Fruit fly (Drosophila melanogaster) whole organism, embryonic: ENCODE data around the gene Tnpo.
A peak's percentile ranks its signal among the peaks of the same experiment; 100 is the strongest.

Source experiments
- Atf6 ChIP-seq: fragments of 200-800 bp; sonication (Bioruptor generic); IDR thresholded peaks from 2 replicates; pipeline ENCODE4 v1.3.6; 2022; ENCODE audit warnings: missing biosample characterization, missing genetic modification characterization
- Bdp1 ChIP-seq: fragments of 200-800 bp; sonication (Bioruptor generic); optimal IDR thresholded peaks from 3 replicates; lab custom pipeline; 2016; ENCODE audit warnings: missing biosample characterization, missing genetic modification characterization
- Bgb ChIP-seq: fragments of 200-800 bp; sonication (Bioruptor generic); IDR thresholded peaks from 2 replicates; pipeline ENCODE4 v1.3.6; 2022; ENCODE audit warnings: missing biosample characterization, missing genetic modification characterization; ENCODE audit not compliant: partially characterized antibody
- C15 ChIP-seq: fragments of 200-800 bp; sonication (Bioruptor generic); IDR thresholded peaks from 3 replicates; pipeline ENCODE4 v1.3.6; 2022; ENCODE audit warnings: missing biosample characterization, missing genetic modification characterization
- CG10147 ChIP-seq: fragments of 200-800 bp; sonication (Bioruptor generic); optimal IDR thresholded peaks from 2 replicates; lab custom pipeline; 2019; ENCODE audit warnings: missing biosample characterization, mild to moderate bottlenecking, missing genetic modification characterization, moderate library complexity
- CG11560 ChIP-seq: fragments of 200-800 bp; sonication (Bioruptor generic); IDR thresholded peaks from 3 replicates; pipeline ENCODE4 v1.3.6; 2022; ENCODE audit warnings: missing biosample characterization, missing genetic modification characterization
- CG12299 ChIP-seq: fragments of 200-800 bp; sonication (Bioruptor generic); optimal IDR thresholded peaks from 2 replicates; lab custom pipeline; 2018; ENCODE audit warnings: missing biosample characterization, mild to moderate bottlenecking, missing genetic modification characterization
- CG1233 ChIP-seq: fragments of 200-800 bp; sonication (Bioruptor generic); optimal IDR thresholded peaks from 4 replicates; lab custom pipeline; 2018; ENCODE audit warnings: missing biosample characterization, mild to moderate bottlenecking, missing genetic modification characterization
- CG12942 ChIP-seq: fragments of 200-800 bp; sonication (Bioruptor generic); optimal IDR thresholded peaks from 3 replicates; lab custom pipeline; 2016; ENCODE audit warnings: missing biosample characterization, missing genetic modification characterization
- CG13123 ChIP-seq: fragments of 200-800 bp; sonication (Bioruptor generic); optimal IDR thresholded peaks from 2 replicates; lab custom pipeline; 2016; ENCODE audit warnings: missing biosample characterization, missing genetic modification characterization
- CG17186 ChIP-seq: fragments of 200-800 bp; sonication (Bioruptor generic); optimal IDR thresholded peaks from 3 replicates; lab custom pipeline; 2017; ENCODE audit warnings: missing biosample characterization, missing genetic modification reagents, missing genetic modification characterization
- CG18599 ChIP-seq: fragments of 200-800 bp; sonication (Bioruptor generic); optimal IDR thresholded peaks from 3 replicates; lab custom pipeline; 2017; ENCODE audit warnings: missing biosample characterization, missing genetic modification characterization, mild to moderate bottlenecking, moderate library complexity, missing genetic modification reagents
- CG18764 ChIP-seq: fragments of 200-800 bp; sonication (Bioruptor generic); optimal IDR thresholded peaks from 3 replicates; lab custom pipeline; 2016; ENCODE audit warnings: missing biosample characterization, missing genetic modification characterization
- CG2678 ChIP-seq: fragments of 200-800 bp; sonication (Bioruptor generic); optimal IDR thresholded peaks from 3 replicates; lab custom pipeline; 2019; ENCODE audit warnings: missing biosample characterization, mild to moderate bottlenecking, missing genetic modification characterization, moderate library complexity
- CG2712 ChIP-seq: fragments of 200-800 bp; optimal IDR thresholded peaks from 3 replicates; lab custom pipeline; 2019; ENCODE audit warnings: missing biosample characterization, mild to moderate bottlenecking, missing genetic modification characterization, moderate library complexity
- CG2875 ChIP-seq: fragments of 200-800 bp; sonication (Bioruptor generic); optimal IDR thresholded peaks from 2 replicates; lab custom pipeline; 2017; ENCODE audit warnings: missing biosample characterization, mild to moderate bottlenecking, missing genetic modification characterization, missing genetic modification reagents
- CG33213 ChIP-seq: fragments of 200-800 bp; sonication (Bioruptor generic); optimal IDR thresholded peaks from 3 replicates; lab custom pipeline; 2016; ENCODE audit warnings: missing biosample characterization, missing genetic modification characterization
- CG7372 ChIP-seq: fragments of 200-800 bp; sonication (Bioruptor generic); IDR thresholded peaks from 2 replicates; pipeline ENCODE4 v1.3.6; 2022; ENCODE audit warnings: missing biosample characterization, missing genetic modification characterization
- CG7928 ChIP-seq: fragments of 200-800 bp; sonication (Bioruptor generic); optimal IDR thresholded peaks from 2 replicates; lab custom pipeline; 2017; ENCODE audit warnings: missing biosample characterization, mild to moderate bottlenecking, missing genetic modification characterization
- CG8089 ChIP-seq: fragments of 200-800 bp; sonication (Bioruptor generic); optimal IDR thresholded peaks from 3 replicates; lab custom pipeline; 2016; ENCODE audit warnings: missing biosample characterization, missing genetic modification characterization
- CG9437 ChIP-seq: fragments of 200-800 bp; sonication (Bioruptor generic); optimal IDR thresholded peaks from 2 replicates; lab custom pipeline; 2018; ENCODE audit warnings: missing biosample characterization, mild to moderate bottlenecking, missing genetic modification characterization
- CHES-1-like ChIP-seq: fragments of 200-800 bp; sonication (Bioruptor generic); optimal IDR thresholded peaks from 2 replicates; lab custom pipeline; 2016; ENCODE audit warnings: missing biosample characterization, missing genetic modification characterization
- Camta ChIP-seq: fragments of 200-800 bp; sonication (Bioruptor generic); optimal IDR thresholded peaks from 2 replicates; lab custom pipeline; 2016; ENCODE audit warnings: missing biosample characterization, missing genetic modification characterization
- Deaf1 ChIP-seq: fragments of 200-800 bp; optimal IDR thresholded peaks from 3 replicates; lab custom pipeline; 2019; ENCODE audit warnings: missing biosample characterization, mild to moderate bottlenecking, missing genetic modification characterization, moderate library complexity
- Dp ChIP-seq: fragments of 200-800 bp; sonication (Bioruptor generic); optimal IDR thresholded peaks from 2 replicates; lab custom pipeline; 2018; ENCODE audit warnings: missing biosample characterization, mild to moderate bottlenecking, missing genetic modification characterization, moderate library complexity
- HLH4C ChIP-seq: fragments of 200-800 bp; sonication (Bioruptor generic); IDR thresholded peaks from 3 replicates; pipeline ENCODE4 v1.3.6; 2022; ENCODE audit warnings: missing biosample characterization, missing genetic modification characterization; ENCODE audit not compliant: partially characterized antibody
- Lpt ChIP-seq: fragments of >200 bp; optimal IDR thresholded peaks from 2 replicates; lab custom pipeline; 2018; ENCODE audit warnings: missing biosample characterization, missing genetic modification characterization
- Nf-YC ChIP-seq: fragments of 200-800 bp; optimal IDR thresholded peaks from 3 replicates; lab custom pipeline; 2019; ENCODE audit warnings: missing biosample characterization, mild to moderate bottlenecking, missing genetic modification characterization, moderate library complexity
- Opbp ChIP-seq: fragments of 200-800 bp; sonication (Bioruptor generic); IDR thresholded peaks from 3 replicates; pipeline ENCODE4 v1.3.6; 2022; ENCODE audit warnings: missing biosample characterization, missing genetic modification characterization; ENCODE audit not compliant: partially characterized antibody
- Optix ChIP-seq: fragments of 200-800 bp; sonication (Bioruptor generic); IDR thresholded peaks from 3 replicates; pipeline ENCODE4 v1.3.6; 2022; ENCODE audit warnings: missing biosample characterization, missing genetic modification characterization
- Sry-δ ChIP-seq: fragments of 200-800 bp; sonication (Bioruptor generic); optimal IDR thresholded peaks from 2 replicates; lab custom pipeline; 2016; ENCODE audit warnings: missing biosample characterization, missing genetic modification characterization
- Trl ChIP-seq, 3 experiments: fragments of >200 bp in 2 of 3; fragments of 200-800 bp in 1 of 3; sonication (Bioruptor generic) in 1 of 3; optimal IDR thresholded peaks; 2 replicates in 1 of 3; 3 replicates in 2 of 3; lab custom pipeline; 2016 to 2017; ENCODE audit warnings: missing biosample characterization in 1 of 3, missing genetic modification characterization in 1 of 3
- ase ChIP-seq: fragments of 200-800 bp; sonication (Bioruptor generic); IDR thresholded peaks from 3 replicates; pipeline ENCODE4 v1.3.6; 2022; ENCODE audit warnings: missing biosample characterization, missing genetic modification characterization
- ash1 ChIP-seq: fragments of 200-800 bp; sonication (Bioruptor generic); optimal IDR thresholded peaks from 2 replicates; lab custom pipeline; 2018; ENCODE audit warnings: missing biosample characterization, mild to moderate bottlenecking, missing genetic modification characterization
- bigmax ChIP-seq: fragments of 200-800 bp; sonication (Bioruptor generic); optimal IDR thresholded peaks from 2 replicates; lab custom pipeline; 2018; ENCODE audit warnings: missing biosample characterization, mild to moderate bottlenecking, missing genetic modification characterization
- corto ChIP-seq: fragments of 200-800 bp; sonication (Bioruptor generic); optimal IDR thresholded peaks from 2 replicates; lab custom pipeline; 2016; ENCODE audit warnings: missing biosample characterization, mild to moderate bottlenecking, missing genetic modification characterization, moderate library complexity
- gcm ChIP-seq: fragments of 200-800 bp; sonication (Bioruptor generic); optimal IDR thresholded peaks from 2 replicates; lab custom pipeline; 2019; ENCODE audit warnings: missing biosample characterization, mild to moderate bottlenecking, missing genetic modification characterization, moderate library complexity
- gcm2 ChIP-seq: fragments of 200-800 bp; sonication (Bioruptor generic); optimal IDR thresholded peaks from 2 replicates; lab custom pipeline; 2016; ENCODE audit warnings: missing biosample characterization, missing genetic modification characterization
- gt ChIP-seq: fragments of 200-800 bp; sonication (Bioruptor generic); IDR thresholded peaks from 2 replicates; pipeline ENCODE4 v1.3.6; 2022; ENCODE audit warnings: missing biosample characterization, missing genetic modification characterization
- h ChIP-seq: fragments of >200 bp; optimal IDR thresholded peaks from 2 replicates; lab custom pipeline; 2017
- kay ChIP-seq: fragments of 200-800 bp; sonication (Bioruptor generic); optimal IDR thresholded peaks from 2 replicates; lab custom pipeline; 2016; ENCODE audit warnings: missing biosample characterization, missing genetic modification characterization
- onecut ChIP-seq: fragments of 200-800 bp; sonication (Bioruptor generic); IDR thresholded peaks from 2 replicates; pipeline ENCODE4 v1.3.6; 2022; ENCODE audit warnings: missing biosample characterization, missing genetic modification characterization
- pros ChIP-seq: fragments of 200-800 bp; sonication (Bioruptor generic); optimal IDR thresholded peaks from 3 replicates; lab custom pipeline; 2019; ENCODE audit warnings: missing biosample characterization, mild to moderate bottlenecking, missing genetic modification characterization, moderate library complexity
- run ChIP-seq: fragments of 200-800 bp; sonication (Bioruptor generic); optimal IDR thresholded peaks from 3 replicates; lab custom pipeline; 2018; ENCODE audit warnings: missing biosample characterization, mild to moderate bottlenecking, missing genetic modification characterization
- sima ChIP-seq: fragments of 200-800 bp; sonication (Bioruptor generic); optimal IDR thresholded peaks from 2 replicates; lab custom pipeline; 2016; ENCODE audit warnings: missing biosample characterization, missing genetic modification characterization
- so ChIP-seq: fragments of 200-800 bp; sonication (Bioruptor generic); IDR thresholded peaks from 3 replicates; pipeline ENCODE4 v1.3.6; 2022; ENCODE audit warnings: missing biosample characterization, missing genetic modification characterization
- sug ChIP-seq: fragments of 200-800 bp; optimal IDR thresholded peaks from 2 replicates; lab custom pipeline; 2019; ENCODE audit warnings: missing biosample characterization, mild to moderate bottlenecking, missing genetic modification characterization, moderate library complexity
- ttk ChIP-seq: fragments of 200-800 bp; sonication (Bioruptor generic); IDR thresholded peaks from 2 replicates; pipeline ENCODE4 v2.1.2; 2022; ENCODE audit warnings: missing biosample characterization, missing genetic modification characterization
- vnd ChIP-seq: fragments of 200-800 bp; sonication (Bioruptor generic); IDR thresholded peaks from 3 replicates; pipeline ENCODE4 v1.3.6; 2022; ENCODE audit warnings: missing biosample characterization, missing genetic modification characterization; ENCODE audit not compliant: partially characterized antibody
- wek ChIP-seq: fragments of 200-800 bp; sonication (Bioruptor generic); optimal IDR thresholded peaks from 3 replicates; lab custom pipeline; 2018; ENCODE audit warnings: missing biosample characterization, mild to moderate bottlenecking, missing genetic modification characterization, moderate library complexity

Tnpo gene

DNA sequence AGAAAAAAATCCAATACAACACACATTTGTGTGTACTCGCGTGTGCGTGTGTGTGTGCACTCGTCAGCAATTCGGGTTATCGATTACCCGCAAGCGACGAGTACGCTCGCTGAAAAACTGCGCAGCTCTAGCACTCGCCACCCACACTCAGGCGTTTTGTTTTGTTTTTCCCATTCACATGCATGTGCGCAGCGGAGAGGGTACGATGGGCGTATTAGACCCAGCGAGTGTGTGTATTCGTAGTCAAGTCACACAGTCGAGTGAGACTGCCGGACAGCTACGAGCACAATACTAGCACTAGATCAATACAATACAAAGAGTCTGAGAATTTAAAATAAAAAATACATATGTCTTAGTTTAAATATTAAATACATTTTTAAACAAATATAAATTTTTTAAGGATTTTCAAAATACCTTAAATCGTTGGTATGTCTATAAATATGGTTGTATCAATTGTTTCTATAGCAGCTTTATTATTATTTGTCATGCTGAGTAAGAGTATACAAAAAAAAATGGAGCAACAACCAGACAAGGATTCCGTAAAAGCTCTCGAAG is 8.3 kb upstream of the Tnpo start, which contains the start of the genes D19B and CG43293 (continued):
- peak; percentile 70 for TF ChIP-seq CG10147 (GFP tag; lab: Kevin White, UChicago)
- TF ChIP-seq CG18599 (GFP tag; lab: Kevin White, UChicago), result peak; percentile 90
- peak; percentile 52 for TF ChIP-seq Bdp1 (GFP tag; lab: Kevin White, UChicago)
- TF ChIP-seq CG1233, result peak; percentile 90
- peak; percentile 43; the same call in 1 of the 3 replicates for TF ChIP-seq HLH4C
- no peak for TF ChIP-seq h
- peak; percentile 83 for TF ChIP-seq gcm (GFP tag; lab: Kevin White, UChicago)
- TF ChIP-seq vnd, result 0 out of 3 replicates have a peak, but pooled peaks have one; percentile 34
- TF ChIP-seq Camta (GFP tag; lab: Kevin White, UChicago), result peak; percentile 83
- peak; percentile 62 for TF ChIP-seq Deaf1 (tag; lab: Kevin White, UChicago)
- peak; percentile 69 for TF ChIP-seq CG12299 (tag; lab: Kevin White, UChicago)
- peak; percentile 11 for TF ChIP-seq bigmax (GFP tag; lab: Kevin White, UChicago)
- TF ChIP-seq Trl (optimal IDR thresholded peaks at IDR 0.05; lab: Kevin White, UChicago), result no peak
- TF ChIP-seq Trl (GFP tag; optimal IDR thresholded peaks at IDR 0.05; lab: Kevin White, UChicago), result peak; percentile 87
- peak; percentile 81 for TF ChIP-seq so (GFP tag; lab: Robert Waterston, UW)
- TF ChIP-seq CG11560, result peak; percentile 72; the same call in 2 of the 3 replicates
- peak; percentile 59; the same call in 1 of the 2 replicates for TF ChIP-seq Bgb
- peak; percentile 85 for TF ChIP-seq CG18764 (GFP tag; lab: Kevin White, UChicago)
- TF ChIP-seq gt (GFP tag; lab: Robert Waterston, UW), result no peak
- peak; percentile 58 for TF ChIP-seq CG17186 (GFP tag; lab: Kevin White, UChicago)
- no peak for TF ChIP-seq run (tag; lab: Kevin White, UChicago)
- no peak for TF ChIP-seq corto
- peak; percentile 91 for TF ChIP-seq CG12942 (GFP tag; lab: Kevin White, UChicago)
- TF ChIP-seq CHES-1-like (GFP tag; lab: Kevin White, UChicago), result peak; percentile 92
- peak; percentile 73 for TF ChIP-seq CG7372 (GFP tag; lab: Robert Waterston, UW)
- TF ChIP-seq Lpt (GFP tag; lab: Kevin White, UChicago), result no peak
- peak; percentile 91 for TF ChIP-seq onecut
- peak; percentile 91 for TF ChIP-seq Atf6 (GFP tag; lab: Robert Waterston, UW)
- peak; percentile 66 for TF ChIP-seq CG8089 (GFP tag; lab: Kevin White, UChicago)
- peak; percentile 81 for TF ChIP-seq CG33213 (GFP tag; lab: Kevin White, UChicago)
- TF ChIP-seq CG9437 (GFP tag; lab: Kevin White, UChicago), result peak; percentile 63
- TF ChIP-seq gcm2 (GFP tag; lab: Kevin White, UChicago), result peak; percentile 66
- peak; percentile 92 for TF ChIP-seq ase
- TF ChIP-seq CG7928 (GFP tag; lab: Kevin White, UChicago), result peak; percentile 61
- TF ChIP-seq pros (GFP tag; lab: Kevin White, UChicago), result no peak
- TF ChIP-seq Opbp (GFP tag; lab: Robert Waterston, UW), result peak; percentile 77; the same call in 2 of the 3 replicates
- peak; percentile 91 for TF ChIP-seq CG2712 (tag; lab: Kevin White, UChicago)
- peak; percentile 23 for TF ChIP-seq sima
- peak; percentile 52 for TF ChIP-seq wek (GFP tag; lab: Kevin White, UChicago)
- peak; percentile 90 for TF ChIP-seq Sry-δ (GFP tag; lab: Kevin White, UChicago)
- peak; percentile 72 for TF ChIP-seq CG13123 (GFP tag; lab: Kevin White, UChicago)
- TF ChIP-seq Dp (GFP tag; lab: Kevin White, UChicago), result peak; percentile 25
- peak; percentile 89 for TF ChIP-seq C15 (GFP tag; lab: Robert Waterston, UW)
- peak; percentile 67 for TF ChIP-seq ttk (GFP tag; lab: Robert Waterston, UW)
- peak; percentile 93 for TF ChIP-seq Optix (GFP tag; lab: Robert Waterston, UW)
- peak; percentile 85 for TF ChIP-seq kay (GFP tag; lab: Kevin White, UChicago)
- TF ChIP-seq CG2678, result peak; percentile 90
- peak; percentile 72 for TF ChIP-seq CG2875 (GFP tag; lab: Kevin White, UChicago)
- peak; percentile 72 for TF ChIP-seq Nf-YC (tag; lab: Kevin White, UChicago)
- TF ChIP-seq sug (tag; lab: Kevin White, UChicago), result peak; percentile 80
- TF ChIP-seq ash1 (GFP tag; lab: Kevin White, UChicago), result peak; percentile 78
